Fruit fly (Drosophila melanogaster) whole organism, embryonic: ENCODE data around the gene janB.

Experiments
- Antp ChIP-seq: fragments of 200-800 bp; sonication (Bioruptor generic); optimal IDR thresholded peaks from 3 replicates; lab custom pipeline; 2016; ENCODE audit warnings: missing biosample characterization, missing genetic modification characterization
- BEAF-32 ChIP-seq: fragments of 200-800 bp; sonication (Bioruptor generic); optimal IDR thresholded peaks from 3 replicates; lab custom pipeline; 2017; ENCODE audit warnings: missing biosample characterization, missing genetic modification characterization, mild to moderate bottlenecking, moderate library complexity, missing genetic modification reagents
- CG10321 ChIP-seq: fragments of 200-800 bp; sonication (Bioruptor generic); IDR thresholded peaks from 2 replicates; pipeline ENCODE4 v1.3.6; 2022; ENCODE audit warnings: missing biosample characterization, missing genetic modification characterization
- CG11696 ChIP-seq: fragments of 200-800 bp; sonication (Bioruptor generic); IDR thresholded peaks from 2 replicates; pipeline ENCODE4 v1.3.6; 2022; ENCODE audit warnings: missing biosample characterization, missing genetic modification characterization
- CG1233 ChIP-seq: fragments of 200-800 bp; sonication (Bioruptor generic); optimal IDR thresholded peaks from 4 replicates; lab custom pipeline; 2018; ENCODE audit warnings: missing biosample characterization, mild to moderate bottlenecking, missing genetic modification characterization
- CG12769 ChIP-seq: fragments of 200-800 bp; sonication (Bioruptor generic); optimal IDR thresholded peaks from 2 replicates; lab custom pipeline; 2019; ENCODE audit warnings: missing biosample characterization, mild to moderate bottlenecking, missing genetic modification characterization, moderate library complexity
- CG13287 ChIP-seq: fragments of 200-800 bp; sonication (Bioruptor generic); IDR thresholded peaks from 2 replicates; pipeline ENCODE4 v1.3.6; 2022; ENCODE audit warnings: missing biosample characterization, missing genetic modification characterization; ENCODE audit not compliant: partially characterized antibody
- CG14050 ChIP-seq: fragments of 200-800 bp; sonication (Bioruptor generic); IDR thresholded peaks from 3 replicates; pipeline ENCODE4 v1.3.6; 2022; ENCODE audit warnings: missing biosample characterization, missing genetic modification characterization
- CG1529 ChIP-seq: fragments of 200-800 bp; sonication (Bioruptor generic); optimal IDR thresholded peaks from 3 replicates; lab custom pipeline; 2018; ENCODE audit warnings: missing biosample characterization, missing genetic modification characterization
- CG1603 ChIP-seq: fragments of 200-800 bp; sonication (Bioruptor generic); optimal IDR thresholded peaks from 2 replicates; lab custom pipeline; 2019; ENCODE audit warnings: missing biosample characterization, mild to moderate bottlenecking, missing genetic modification characterization, moderate library complexity
- CG16813 ChIP-seq: fragments of 200-800 bp; sonication (Bioruptor generic); IDR thresholded peaks from 3 replicates; pipeline ENCODE4 v1.3.6; 2022; ENCODE audit warnings: missing biosample characterization, missing genetic modification characterization; ENCODE audit not compliant: partially characterized antibody
- CG17359 ChIP-seq: fragments of 200-800 bp; sonication (Bioruptor generic); optimal IDR thresholded peaks from 3 replicates; lab custom pipeline; 2018; ENCODE audit warnings: missing biosample characterization, mild to moderate bottlenecking, missing genetic modification characterization, moderate library complexity
- CG18619 ChIP-seq: fragments of 200-800 bp; sonication (Bioruptor generic); optimal IDR thresholded peaks from 3 replicates; lab custom pipeline; 2017; ENCODE audit warnings: missing biosample characterization, mild to moderate bottlenecking, missing genetic modification characterization
- CG31388 ChIP-seq: fragments of 200-800 bp; sonication (Bioruptor generic); optimal IDR thresholded peaks from 2 replicates; lab custom pipeline; 2016; ENCODE audit warnings: missing biosample characterization, missing genetic modification characterization
- CG34224 ChIP-seq: fragments of 200-800 bp; sonication (Bioruptor generic); IDR thresholded peaks from 3 replicates; pipeline ENCODE4 v1.3.6; 2022; ENCODE audit warnings: missing biosample characterization, missing genetic modification characterization; ENCODE audit not compliant: partially characterized antibody
- CG3726 ChIP-seq: fragments of 200-800 bp; sonication (Bioruptor generic); IDR thresholded peaks from 3 replicates; pipeline ENCODE4, ENCODE4 v1.3.6; 2022; ENCODE audit warnings: missing biosample characterization, missing genetic modification characterization
- CG3838 ChIP-seq: fragments of 200-800 bp; sonication (Bioruptor generic); optimal IDR thresholded peaks from 3 replicates; lab custom pipeline; 2016; ENCODE audit warnings: missing biosample characterization, missing genetic modification characterization
- CG4820 ChIP-seq: fragments of 200-800 bp; sonication (Bioruptor generic); optimal IDR thresholded peaks from 3 replicates; lab custom pipeline; 2016; ENCODE audit warnings: missing biosample characterization, missing genetic modification characterization
- CG4854 ChIP-seq: fragments of 200-800 bp; sonication (Bioruptor generic); optimal IDR thresholded peaks from 2 replicates; lab custom pipeline; 2016; ENCODE audit warnings: missing biosample characterization, missing genetic modification characterization, inconsistent platforms
- CG6654 ChIP-seq: fragments of 200-800 bp; sonication (Bioruptor generic); optimal IDR thresholded peaks from 2 replicates; lab custom pipeline; 2017; ENCODE audit warnings: missing biosample characterization, mild to moderate bottlenecking, missing genetic modification characterization
- CG6791 ChIP-seq: fragments of 200-800 bp; sonication (Bioruptor generic); IDR thresholded peaks from 3 replicates; pipeline ENCODE4 v1.3.6; 2022; ENCODE audit warnings: missing biosample characterization, missing genetic modification characterization; ENCODE audit not compliant: partially characterized antibody
- CG8388 ChIP-seq: fragments of 200-800 bp; sonication (Bioruptor generic); optimal IDR thresholded peaks from 2 replicates; lab custom pipeline; 2019; ENCODE audit warnings: missing biosample characterization, mild to moderate bottlenecking, missing genetic modification characterization, moderate library complexity
- CHES-1-like ChIP-seq: fragments of 200-800 bp; sonication (Bioruptor generic); optimal IDR thresholded peaks from 2 replicates; lab custom pipeline; 2016; ENCODE audit warnings: missing biosample characterization, missing genetic modification characterization
- Gsc ChIP-seq: fragments of 200-800 bp; sonication (Bioruptor generic); IDR thresholded peaks from 2 replicates; pipeline ENCODE4 v1.3.6; 2022; ENCODE audit warnings: missing biosample characterization, missing genetic modification characterization
- HLHmδ ChIP-seq: fragments of 200-800 bp; sonication (Bioruptor generic); optimal IDR thresholded peaks from 2 replicates; lab custom pipeline; 2018; ENCODE audit warnings: missing biosample characterization, mild to moderate bottlenecking, missing genetic modification characterization, moderate library complexity
- Hey ChIP-seq: fragments of 200-800 bp; sonication (Bioruptor generic); optimal IDR thresholded peaks from 3 replicates; lab custom pipeline; 2018; ENCODE audit warnings: missing biosample characterization, mild to moderate bottlenecking, missing genetic modification characterization
- Hsf ChIP-seq: fragments of 200-800 bp; sonication (Bioruptor generic); optimal IDR thresholded peaks from 3 replicates; lab custom pipeline; 2016; ENCODE audit warnings: missing biosample characterization, missing genetic modification characterization
- Oli ChIP-seq: fragments of 200-800 bp; sonication (Bioruptor generic); optimal IDR thresholded peaks from 2 replicates; lab custom pipeline; 2018; ENCODE audit warnings: missing biosample characterization, mild to moderate bottlenecking, missing genetic modification characterization, moderate library complexity
- Vsx1 ChIP-seq: fragments of 200-800 bp; sonication (Bioruptor generic); optimal IDR thresholded peaks from 2 replicates; lab custom pipeline; 2017; ENCODE audit warnings: missing biosample characterization, mild to moderate bottlenecking, missing genetic modification characterization, missing genetic modification reagents
- ap ChIP-seq: fragments of 200-800 bp; sonication (Bioruptor generic); IDR thresholded peaks from 2 replicates; pipeline ENCODE4 v1.3.6; 2022; ENCODE audit warnings: missing biosample characterization, missing genetic modification characterization
- ash1 ChIP-seq: fragments of 200-800 bp; sonication (Bioruptor generic); optimal IDR thresholded peaks from 2 replicates; lab custom pipeline; 2018; ENCODE audit warnings: missing biosample characterization, mild to moderate bottlenecking, missing genetic modification characterization
- bowl ChIP-seq: fragments of 200-800 bp; sonication (Bioruptor generic); IDR thresholded peaks from 2 replicates; pipeline ENCODE4 v1.3.6; 2022; ENCODE audit warnings: missing biosample characterization, missing genetic modification characterization
- caup ChIP-seq: fragments of 200-800 bp; sonication (Bioruptor generic); optimal IDR thresholded peaks from 3 replicates; lab custom pipeline; 2017; ENCODE audit warnings: missing biosample characterization, mild to moderate bottlenecking, missing genetic modification characterization, moderate library complexity; ENCODE audit not compliant: severe bottlenecking
- chif ChIP-seq, 2 experiments: fragments of 200-800 bp; sonication (Bioruptor generic); optimal IDR thresholded peaks; 3 replicates each; lab custom pipeline; 2016; ENCODE audit warnings: missing biosample characterization in 2 of 2, missing genetic modification characterization in 2 of 2
- da ChIP-seq: fragments of 200-800 bp; sonication (Bioruptor generic); optimal IDR thresholded peaks from 2 replicates; lab custom pipeline; 2016; ENCODE audit warnings: missing biosample characterization, missing genetic modification characterization
- emc ChIP-seq: fragments of 200-800 bp; sonication (Bioruptor generic); optimal IDR thresholded peaks from 2 replicates; lab custom pipeline; 2016; ENCODE audit warnings: missing biosample characterization, missing genetic modification characterization
- fd3F ChIP-seq: fragments of 200-800 bp; sonication (Bioruptor generic); optimal IDR thresholded peaks from 2 replicates; lab custom pipeline; 2018; ENCODE audit warnings: missing biosample characterization, mild to moderate bottlenecking, missing genetic modification characterization, moderate library complexity
- hth ChIP-seq: fragments of >200 bp; optimal IDR thresholded peaks from 2 replicates; lab custom pipeline; 2017; ENCODE audit warnings: inconsistent platforms
- kni ChIP-seq: fragments of 200-800 bp; sonication (Bioruptor generic); optimal IDR thresholded peaks from 3 replicates; lab custom pipeline; 2017; ENCODE audit warnings: mild to moderate bottlenecking, missing biosample characterization, missing genetic modification reagents, missing genetic modification characterization
- mam ChIP-seq: fragments of 200-800 bp; sonication (Bioruptor generic); optimal IDR thresholded peaks from 3 replicates; lab custom pipeline; 2016; ENCODE audit warnings: missing biosample characterization, missing genetic modification characterization
- mld ChIP-seq: fragments of 200-800 bp; sonication (Bioruptor generic); IDR thresholded peaks from 3 replicates; pipeline ENCODE4 v1.3.6; 2022; ENCODE audit warnings: missing biosample characterization, missing genetic modification characterization; ENCODE audit not compliant: partially characterized antibody
- nerfin-1 ChIP-seq: fragments of 200-800 bp; sonication (Bioruptor generic); optimal IDR thresholded peaks from 3 replicates; lab custom pipeline; 2019; ENCODE audit warnings: missing biosample characterization, mild to moderate bottlenecking, missing genetic modification characterization, moderate library complexity
- pfk ChIP-seq: fragments of 200-800 bp; sonication (Bioruptor generic); optimal IDR thresholded peaks from 2 replicates; lab custom pipeline; 2018; ENCODE audit warnings: missing biosample characterization, mild to moderate bottlenecking, missing genetic modification characterization, moderate library complexity
- slp2 ChIP-seq: fragments of 200-800 bp; sonication (Bioruptor generic); optimal IDR thresholded peaks from 2 replicates; lab custom pipeline; 2016; ENCODE audit warnings: missing biosample characterization, missing genetic modification characterization
- stc ChIP-seq: fragments of 200-800 bp; sonication (Bioruptor generic); IDR thresholded peaks from 2 replicates; pipeline ENCODE4 v1.3.6; 2022; ENCODE audit warnings: missing biosample characterization, missing genetic modification characterization
- stwl ChIP-seq: fragments of 200-800 bp; sonication (Bioruptor generic); optimal IDR thresholded peaks from 3 replicates; lab custom pipeline; 2018; ENCODE audit warnings: missing biosample characterization, mild to moderate bottlenecking, missing genetic modification characterization, moderate library complexity
- tio ChIP-seq: fragments of 200-800 bp; sonication (Bioruptor generic); optimal IDR thresholded peaks from 2 replicates; lab custom pipeline; 2017; ENCODE audit warnings: missing biosample characterization, missing genetic modification characterization, inconsistent platforms
- trh ChIP-seq: fragments of 200-800 bp; sonication (Bioruptor generic); optimal IDR thresholded peaks from 2 replicates; lab custom pipeline; 2016; ENCODE audit warnings: missing biosample characterization, missing genetic modification characterization
- usp ChIP-seq: fragments of >200 bp; optimal IDR thresholded peaks from 2 replicates; lab custom pipeline; 2017; ENCODE audit warnings: missing biosample characterization, missing genetic modification characterization
- wor ChIP-seq: fragments of 200-800 bp; sonication (Bioruptor generic); IDR thresholded peaks from 2 replicates; pipeline ENCODE4 v1.3.6; 2022; ENCODE audit warnings: missing biosample characterization, missing genetic modification characterization
- zen2 ChIP-seq: fragments of 200-800 bp; sonication (Bioruptor generic); IDR thresholded peaks from 3 replicates; pipeline ENCODE4 v1.3.6; 2022; ENCODE audit warnings: missing biosample characterization, missing genetic modification characterization; ENCODE audit not compliant: partially characterized antibody

janB gene

dm6 chr3R:30061154-30061482, 22.6 kb upstream of the janB start (continued):
- TF ChIP-seq stc (GFP tag; lab: Robert Waterston, UW), result peak; percentile 93
- TF ChIP-seq da, result no peak
- no peak for TF ChIP-seq hth (lab: Kevin White, UChicago)
- peak; percentile 67 for TF ChIP-seq Gsc (GFP tag; lab: Robert Waterston, UW)
- no peak for TF ChIP-seq usp (GFP tag; lab: Kevin White, UChicago)
- peak; percentile 90 for TF ChIP-seq CG4820
- no peak for TF ChIP-seq pfk
- no peak for TF ChIP-seq Hey (tag; lab: Kevin White, UChicago)
- TF ChIP-seq zen2 (GFP tag; lab: Robert Waterston, UW), result no peak
- TF ChIP-seq fd3F (GFP tag; lab: Kevin White, UChicago), result peak; percentile 52
- TF ChIP-seq mam, result peak; percentile 87
- no peak for TF ChIP-seq CG16813 (GFP tag; lab: Robert Waterston, UW)
- peak; percentile 93 for TF ChIP-seq CG1603 (tag; lab: Kevin White, UChicago)
- peak; percentile 83 for TF ChIP-seq CG1233 (GFP tag; lab: Kevin White, UChicago)
- TF ChIP-seq CG11696, result peak; percentile 85
- TF ChIP-seq CG34224 (GFP tag; lab: Robert Waterston, UW), result no peak
- no peak for TF ChIP-seq CG3838
- peak; percentile 88 for TF ChIP-seq Antp (GFP tag; lab: Kevin White, UChicago)
- TF ChIP-seq kni (GFP tag; lab: Kevin White, UChicago), result peak; percentile 49
- peak; percentile 89 for TF ChIP-seq nerfin-1 (tag; lab: Kevin White, UChicago)
- TF ChIP-seq bowl, result peak; percentile 89
- peak; percentile 85; the same call in 1 of the 3 replicates for TF ChIP-seq CG3726 (GFP tag; lab: Robert Waterston, UW)
- TF ChIP-seq CG18619 (GFP tag; lab: Kevin White, UChicago), result peak; percentile 27
- peak; percentile 60 for TF ChIP-seq CG12769 (tag; lab: Kevin White, UChicago)
- TF ChIP-seq chif (GFP tag; optimal IDR thresholded peaks at IDR 0.05; lab: Kevin White, UChicago), result peak; percentile 77 to 92
- TF ChIP-seq CG1529 (GFP tag; lab: Kevin White, UChicago), result peak; percentile 63
- peak; percentile 86 for TF ChIP-seq slp2 (GFP tag; lab: Kevin White, UChicago)
- peak; percentile 73 for TF ChIP-seq Oli (tag; lab: Kevin White, UChicago)
- TF ChIP-seq wor (GFP tag; lab: Robert Waterston, UW), result peak; percentile 84
- no peak for TF ChIP-seq ash1 (GFP tag; lab: Kevin White, UChicago)
- TF ChIP-seq Vsx1 (GFP tag; lab: Kevin White, UChicago), result peak; percentile 47
- peak; percentile 79 for TF ChIP-seq emc (GFP tag; lab: Kevin White, UChicago)
- TF ChIP-seq BEAF-32 (GFP tag; lab: Kevin White, UChicago), result no peak
- peak; percentile 98 for TF ChIP-seq CG17359 (tag; lab: Kevin White, UChicago)
- TF ChIP-seq trh (GFP tag; lab: Kevin White, UChicago), result peak; percentile 26
- peak; percentile 91 for TF ChIP-seq CG14050 (GFP tag; lab: Robert Waterston, UW)
- TF ChIP-seq tio (GFP tag; lab: Kevin White, UChicago), result peak; percentile 69
- TF ChIP-seq ap, result peak; percentile 92
- peak; percentile 59 for TF ChIP-seq CG31388 (GFP tag; lab: Kevin White, UChicago)
- peak; percentile 43 for TF ChIP-seq CHES-1-like (GFP tag; lab: Kevin White, UChicago)
- no peak for TF ChIP-seq HLHmδ
- peak; percentile 80 for TF ChIP-seq CG4854 (GFP tag; lab: Kevin White, UChicago)
- TF ChIP-seq stwl (tag; lab: Kevin White, UChicago), result peak; percentile 20
- TF ChIP-seq CG10321, result peak; percentile 58; the same call in 1 of the 2 replicates
- no peak for TF ChIP-seq mld (GFP tag; lab: Robert Waterston, UW)
- TF ChIP-seq Hsf (GFP tag; lab: Kevin White, UChicago), result peak; percentile 81
- no peak for TF ChIP-seq CG13287 (GFP tag; lab: Robert Waterston, UW)
- no peak for TF ChIP-seq CG6791
- TF ChIP-seq CG6654 (GFP tag; lab: Kevin White, UChicago), result peak; percentile 68
- TF ChIP-seq caup (GFP tag; lab: Kevin White, UChicago), result peak; percentile 85
- peak; percentile 91 for TF ChIP-seq CG8388 (GFP tag; lab: Kevin White, UChicago)
